Worm (Caenorhabditis elegans) whole organism, late embryonic: Measurements from ENCODE around the gene F22E5.12.

Source experiments
- F13H6.1 ChIP-seq: sonication (generic microtip); optimal IDR thresholded peaks from 2 replicates; lab custom pipeline; 2016; ENCODE audit warnings: missing genetic modification characterization, missing compliant biosample characterization
- ama-1 ChIP-seq: fragments of 150-350 bp; optimal IDR thresholded peaks from 2 replicates; lab custom pipeline; 2014
- ceh-48 ChIP-seq: sonication (generic microtip); optimal IDR thresholded peaks from 2 replicates; lab custom pipeline; 2016; ENCODE audit warnings: missing genetic modification characterization, inconsistent platforms, missing compliant biosample characterization
- dmd-4 ChIP-seq: sonication (generic microtip); optimal IDR thresholded peaks from 2 replicates; lab custom pipeline; 2016; ENCODE audit warnings: borderline replicate concordance, missing genetic modification characterization, missing compliant biosample characterization
- elt-4 ChIP-seq: sonication (generic microtip); optimal IDR thresholded peaks from 2 replicates; lab custom pipeline; 2016; ENCODE audit warnings: missing genetic modification characterization, missing compliant biosample characterization
- nhr-11 ChIP-seq: fragments of 150-350 bp; optimal IDR thresholded peaks from 2 replicates; lab custom pipeline; 2014; ENCODE audit warnings: missing biosample characterization, missing genetic modification characterization
- unc-55 ChIP-seq: sonication (generic microtip); optimal IDR thresholded peaks from 2 replicates; lab custom pipeline; 2017; ENCODE audit warnings: missing biosample characterization, missing genetic modification reagents, missing genetic modification characterization

- TF ChIP-seq elt-4 (tag; lab: Kevin White, UChicago) (no peak), unc-55 (GFP tag; lab: Kevin White, UChicago) (no peak), dmd-4 (tag; lab: Kevin White, UChicago) (no peak), nhr-11 (tag; lab: Kevin White, UChicago) (no peak), ceh-48 (no peak), F13H6.1 (no peak), ama-1 (lab: Kevin White, UChicago) (no peak)
Measured at ce11 chrII:2641777-2642176, 4.9 kb downstream of the F22E5.12 start, which contains the start of gene F22E5.7.
